Fruit fly (Drosophila melanogaster) whole organism, embryonic: ENCODE results near the gene mRpL12.
A peak's percentile ranks its signal among the peaks of the same experiment; 100 is the strongest.

Source experiments
- Ada2b ChIP-seq: fragments of 200-800 bp; sonication (Bioruptor generic); IDR thresholded peaks from 2 replicates; pipeline ENCODE4 v1.3.6; 2022; ENCODE audit warnings: missing biosample characterization, missing genetic modification characterization
- Awh ChIP-seq: fragments of 200-800 bp; sonication (Bioruptor generic); IDR thresholded peaks from 2 replicates; pipeline ENCODE4, ENCODE4 v1.3.6; 2022; ENCODE audit warnings: missing biosample characterization, missing genetic modification characterization
- Bgb ChIP-seq: fragments of 200-800 bp; sonication (Bioruptor generic); IDR thresholded peaks from 2 replicates; pipeline ENCODE4 v1.3.6; 2022; ENCODE audit warnings: missing biosample characterization, missing genetic modification characterization; ENCODE audit not compliant: partially characterized antibody
- CG10147 ChIP-seq: fragments of 200-800 bp; sonication (Bioruptor generic); optimal IDR thresholded peaks from 2 replicates; lab custom pipeline; 2019; ENCODE audit warnings: missing biosample characterization, mild to moderate bottlenecking, missing genetic modification characterization, moderate library complexity
- CG10321 ChIP-seq: fragments of 200-800 bp; sonication (Bioruptor generic); IDR thresholded peaks from 2 replicates; pipeline ENCODE4 v1.3.6; 2022; ENCODE audit warnings: missing biosample characterization, missing genetic modification characterization
- CG10431 ChIP-seq: fragments of 200-800 bp; sonication (Bioruptor generic); optimal IDR thresholded peaks from 3 replicates; lab custom pipeline; 2018; ENCODE audit warnings: missing biosample characterization, mild to moderate bottlenecking, missing genetic modification characterization
- CG12071 ChIP-seq: fragments of 200-800 bp; sonication (Bioruptor generic); optimal IDR thresholded peaks from 3 replicates; lab custom pipeline; 2018; ENCODE audit warnings: missing biosample characterization, mild to moderate bottlenecking, missing genetic modification characterization
- CG15696 ChIP-seq: fragments of 200-800 bp; sonication (Bioruptor generic); optimal IDR thresholded peaks from 2 replicates; lab custom pipeline; 2019; ENCODE audit warnings: missing biosample characterization, mild to moderate bottlenecking, missing genetic modification characterization, moderate library complexity
- CG18262 ChIP-seq: fragments of 200-800 bp; optimal IDR thresholded peaks from 3 replicates; lab custom pipeline; 2019; ENCODE audit warnings: missing biosample characterization, mild to moderate bottlenecking, missing genetic modification characterization, moderate library complexity
- CG18476 ChIP-seq: fragments of 200-800 bp; sonication (Bioruptor generic); optimal IDR thresholded peaks from 2 replicates; lab custom pipeline; 2016; ENCODE audit warnings: missing biosample characterization, mild to moderate bottlenecking, missing genetic modification characterization
- CG32767 ChIP-seq: fragments of 200-800 bp; sonication (Bioruptor generic); IDR thresholded peaks from 2 replicates; pipeline ENCODE4 v1.3.6; 2022; ENCODE audit warnings: missing biosample characterization, missing genetic modification characterization
- CG6854 ChIP-seq: fragments of 200-800 bp; sonication (Bioruptor generic); optimal IDR thresholded peaks from 3 replicates; lab custom pipeline; 2017; ENCODE audit warnings: missing biosample characterization, mild to moderate bottlenecking, missing genetic modification characterization
- CG7556 ChIP-seq: fragments of 200-800 bp; sonication (Bioruptor generic); optimal IDR thresholded peaks from 2 replicates; lab custom pipeline; 2017; ENCODE audit warnings: missing biosample characterization, mild to moderate bottlenecking, missing genetic modification characterization
- CG8388 ChIP-seq: fragments of 200-800 bp; sonication (Bioruptor generic); optimal IDR thresholded peaks from 2 replicates; lab custom pipeline; 2019; ENCODE audit warnings: missing biosample characterization, mild to moderate bottlenecking, missing genetic modification characterization, moderate library complexity
- CG8924 ChIP-seq: fragments of 200-800 bp; optimal IDR thresholded peaks from 3 replicates; lab custom pipeline; 2019; ENCODE audit warnings: missing biosample characterization, mild to moderate bottlenecking, missing genetic modification characterization, moderate library complexity
- CG9797 ChIP-seq: fragments of 200-800 bp; sonication (Bioruptor generic); optimal IDR thresholded peaks from 3 replicates; lab custom pipeline; 2018; ENCODE audit warnings: missing biosample characterization, mild to moderate bottlenecking, missing genetic modification characterization
- CTCF ChIP-seq: fragments of 200-800 bp; sonication (Bioruptor generic); optimal IDR thresholded peaks from 2 replicates; lab custom pipeline; 2017; ENCODE audit warnings: missing biosample characterization, mild to moderate bottlenecking, missing genetic modification characterization, moderate library complexity
- Camta ChIP-seq: fragments of 200-800 bp; sonication (Bioruptor generic); optimal IDR thresholded peaks from 2 replicates; lab custom pipeline; 2016; ENCODE audit warnings: missing biosample characterization, missing genetic modification characterization
- CkIIα-i1 ChIP-seq: fragments of 200-800 bp; sonication (Bioruptor generic); IDR thresholded peaks from 2 replicates; pipeline ENCODE4 v1.3.6; 2022; ENCODE audit warnings: missing biosample characterization, missing genetic modification characterization
- D ChIP-seq, 2 experiments: fragments of 200-800 bp in 1 of 2; fragments of >200 bp in 1 of 2; sonication (Bioruptor generic) in 1 of 2; optimal IDR thresholded peaks; 2 replicates in 1 of 2; 3 replicates in 1 of 2; lab custom pipeline; 2017; ENCODE audit warnings: mild to moderate bottlenecking in 1 of 2, missing biosample characterization in 1 of 2, missing genetic modification characterization in 1 of 2, missing genetic modification reagents in 1 of 2
- Dfd ChIP-seq, 2 experiments: fragments of >200 bp; optimal IDR thresholded peaks; 2 replicates each; lab custom pipeline; 2017; ENCODE audit warnings: missing biosample characterization in 2 of 2, missing genetic modification characterization in 2 of 2
- Dp ChIP-seq: fragments of 200-800 bp; sonication (Bioruptor generic); optimal IDR thresholded peaks from 2 replicates; lab custom pipeline; 2018; ENCODE audit warnings: missing biosample characterization, mild to moderate bottlenecking, missing genetic modification characterization, moderate library complexity
- Fer1 ChIP-seq: fragments of 200-800 bp; sonication (Bioruptor generic); optimal IDR thresholded peaks from 2 replicates; lab custom pipeline; 2017; ENCODE audit warnings: missing biosample characterization, mild to moderate bottlenecking, missing genetic modification characterization
- H2.0 ChIP-seq: fragments of 200-800 bp; sonication (Bioruptor generic); IDR thresholded peaks from 2 replicates; pipeline ENCODE4 v1.3.6; 2022; ENCODE audit warnings: missing biosample characterization, missing genetic modification characterization
- Hand ChIP-seq: fragments of 200-800 bp; sonication (Bioruptor generic); optimal IDR thresholded peaks from 2 replicates; lab custom pipeline; 2017; ENCODE audit warnings: mild to moderate bottlenecking, missing biosample characterization, missing genetic modification reagents, missing genetic modification characterization
- Max ChIP-seq: fragments of 200-800 bp; sonication (Bioruptor generic); optimal IDR thresholded peaks from 2 replicates; lab custom pipeline; 2016; ENCODE audit warnings: missing biosample characterization, mild to moderate bottlenecking, missing genetic modification characterization
- Nf-YA ChIP-seq: fragments of 200-800 bp; sonication (Bioruptor generic); IDR thresholded peaks from 2 replicates; pipeline ENCODE4 v1.3.6; 2022; ENCODE audit warnings: missing biosample characterization, missing genetic modification characterization
- Poxn ChIP-seq: fragments of 200-800 bp; sonication (Bioruptor generic); IDR thresholded peaks from 2 replicates; pipeline ENCODE4 v1.3.6; 2022; ENCODE audit warnings: missing biosample characterization, missing genetic modification characterization
- Ptx1 ChIP-seq: fragments of 200-800 bp; sonication (Bioruptor generic); IDR thresholded peaks from 2 replicates; pipeline ENCODE4 v1.3.6; 2022; ENCODE audit warnings: missing biosample characterization, missing genetic modification characterization
- ab ChIP-seq: fragments of 200-800 bp; sonication (Bioruptor generic); optimal IDR thresholded peaks from 2 replicates; lab custom pipeline; 2016; ENCODE audit warnings: missing biosample characterization, missing genetic modification characterization
- chm ChIP-seq: fragments of 200-800 bp; sonication (Bioruptor generic); IDR thresholded peaks from 2 replicates; pipeline ENCODE4 v1.3.6; 2022; ENCODE audit warnings: missing biosample characterization, missing genetic modification characterization
- crp ChIP-seq, 2 experiments: fragments of 200-800 bp; sonication (Bioruptor generic); optimal IDR thresholded peaks; 2 replicates in 1 of 2; 3 replicates in 1 of 2; lab custom pipeline; 2017; ENCODE audit warnings: missing biosample characterization in 2 of 2, missing genetic modification characterization in 2 of 2, mild to moderate bottlenecking in 1 of 2, moderate library complexity in 1 of 2
- fd64A ChIP-seq: fragments of 200-800 bp; sonication (Bioruptor generic); optimal IDR thresholded peaks from 3 replicates; lab custom pipeline; 2018; ENCODE audit warnings: missing biosample characterization, mild to moderate bottlenecking, missing genetic modification characterization
- fu2 ChIP-seq: fragments of 200-800 bp; sonication (Bioruptor generic); optimal IDR thresholded peaks from 2 replicates; lab custom pipeline; 2016; ENCODE audit warnings: missing biosample characterization, missing genetic modification characterization
- gce ChIP-seq: fragments of 200-800 bp; sonication (Bioruptor generic); IDR thresholded peaks from 3 replicates; pipeline ENCODE4 v1.3.6; 2022; ENCODE audit warnings: missing biosample characterization, missing genetic modification characterization
- ham ChIP-seq: fragments of 200-800 bp; sonication (Bioruptor generic); IDR thresholded peaks from 2 replicates; pipeline ENCODE4 v1.3.6; 2022; ENCODE audit warnings: missing biosample characterization, missing genetic modification characterization
- kni ChIP-seq: fragments of 200-800 bp; sonication (Bioruptor generic); optimal IDR thresholded peaks from 3 replicates; lab custom pipeline; 2017; ENCODE audit warnings: mild to moderate bottlenecking, missing biosample characterization, missing genetic modification reagents, missing genetic modification characterization
- nau ChIP-seq: fragments of 200-800 bp; sonication (Bioruptor generic); optimal IDR thresholded peaks from 3 replicates; lab custom pipeline; 2017; ENCODE audit warnings: missing biosample characterization, mild to moderate bottlenecking, missing genetic modification characterization, missing genetic modification reagents
- odd ChIP-seq: fragments of 200-800 bp; sonication (Bioruptor generic); optimal IDR thresholded peaks from 2 replicates; lab custom pipeline; 2017; ENCODE audit warnings: missing biosample characterization, mild to moderate bottlenecking, missing genetic modification characterization
- pb ChIP-seq: fragments of 200-800 bp; sonication (Bioruptor generic); optimal IDR thresholded peaks from 3 replicates; lab custom pipeline; 2016; ENCODE audit warnings: missing biosample characterization, missing genetic modification characterization
- prd ChIP-seq, 3 experiments: fragments of >200 bp in 2 of 3; fragments of 200-800 bp in 1 of 3; sonication (Bioruptor generic) in 1 of 3; optimal IDR thresholded peaks in 2 of 3; IDR thresholded peaks in 1 of 3; 2 replicates in 2 of 3; 3 replicates in 1 of 3; pipeline versions ENCODE4 v1.3.6 to Lab custom; 2017 to 2022; ENCODE audit warnings: missing biosample characterization in 1 of 3, missing genetic modification characterization in 1 of 3
- pros ChIP-seq: fragments of 200-800 bp; sonication (Bioruptor generic); optimal IDR thresholded peaks from 3 replicates; lab custom pipeline; 2019; ENCODE audit warnings: missing biosample characterization, mild to moderate bottlenecking, missing genetic modification characterization, moderate library complexity
- pzg ChIP-seq: fragments of 200-800 bp; sonication (Bioruptor generic); optimal IDR thresholded peaks from 3 replicates; lab custom pipeline; 2018; ENCODE audit warnings: missing biosample characterization, mild to moderate bottlenecking, missing genetic modification characterization, moderate library complexity
- sd ChIP-seq: fragments of 200-800 bp; sonication (Bioruptor generic); optimal IDR thresholded peaks from 3 replicates; lab custom pipeline; 2018; ENCODE audit warnings: missing biosample characterization, mild to moderate bottlenecking, missing genetic modification characterization, moderate library complexity
- stc ChIP-seq: fragments of 200-800 bp; sonication (Bioruptor generic); IDR thresholded peaks from 2 replicates; pipeline ENCODE4 v1.3.6; 2022; ENCODE audit warnings: missing biosample characterization, missing genetic modification characterization
- vvl ChIP-seq: fragments of 200-800 bp; sonication (Bioruptor generic); IDR thresholded peaks from 2 replicates; pipeline ENCODE4 v1.3.6; 2022; ENCODE audit warnings: missing biosample characterization, missing genetic modification characterization
- wor ChIP-seq: fragments of 200-800 bp; sonication (Bioruptor generic); IDR thresholded peaks from 2 replicates; pipeline ENCODE4 v1.3.6; 2022; ENCODE audit warnings: missing biosample characterization, missing genetic modification characterization
- zfh2 ChIP-seq: fragments of 200-800 bp; sonication (Bioruptor generic); optimal IDR thresholded peaks from 2 replicates; lab custom pipeline; 2016; ENCODE audit warnings: missing biosample characterization, missing genetic modification characterization

Gene mRpL12

dm6 chr3L:8974478-8975477 lies 18.2 kb downstream of the mRpL12 start, which contains the start of the genes pix and Srp68 (continued):
- TF ChIP-seq sd (tag; lab: Kevin White, UChicago) (no peak), H2.0 (GFP tag; lab: Robert Waterston, UW) (no peak), CG10431 (GFP tag; lab: Kevin White, UChicago) (peak; percentile 43), Nf-YA (GFP tag; lab: Robert Waterston, UW) (no peak), gce (GFP tag; lab: Robert Waterston, UW) (no peak), CTCF (GFP tag; lab: Kevin White, UChicago) (no peak), Ada2b (GFP tag; lab: Robert Waterston, UW) (no peak), Hand (GFP tag; lab: Kevin White, UChicago) (no peak), Max (GFP tag; lab: Kevin White, UChicago) (peak; percentile 70), stc (GFP tag; lab: Robert Waterston, UW) (no peak), CG18476 (peak; percentile 40), CG18262 (tag; lab: Kevin White, UChicago) (peak; percentile 79), fu2 (GFP tag; lab: Kevin White, UChicago) (peak; percentile 36), Poxn (GFP tag; lab: Robert Waterston, UW) (no peak), ab (no peak), Ptx1 (peak; percentile 65), CkIIα-i1 (GFP tag; lab: Robert Waterston, UW) (no peak), Dp (GFP tag; lab: Kevin White, UChicago) (peak; percentile 23), CG9797 (GFP tag; lab: Kevin White, UChicago) (peak; percentile 30), CG10147 (GFP tag; lab: Kevin White, UChicago) (peak; percentile 63), odd (GFP tag; lab: Kevin White, UChicago) (no peak), ham (GFP tag; lab: Robert Waterston, UW) (no peak), CG8388 (GFP tag; lab: Kevin White, UChicago) (no peak), CG6854 (GFP tag; lab: Kevin White, UChicago) (no peak), pzg (GFP tag; lab: Kevin White, UChicago) (peak; percentile 45), CG32767 (no peak), D (optimal IDR thresholded peaks at IDR 0.05; lab: Kevin White, UChicago) (no peak), D (GFP tag; optimal IDR thresholded peaks at IDR 0.05; lab: Kevin White, UChicago) (peak; percentile 24), kni (GFP tag; lab: Kevin White, UChicago) (no peak), prd (optimal IDR thresholded peaks at IDR 0.05; lab: Kevin White, UChicago) (no peak), prd (GFP tag; IDR thresholded peaks at IDR 0.05; lab: Robert Waterston, UW) (peak; percentile 49), Fer1 (peak; percentile 44), Bgb (GFP tag; lab: Robert Waterston, UW) (peak; percentile 47; the same call in 1 of the 2 replicates), pb (no peak), CG12071 (GFP tag; lab: Kevin White, UChicago) (no peak), fd64A (GFP tag; lab: Kevin White, UChicago) (no peak), wor (GFP tag; lab: Robert Waterston, UW) (no peak), chm (no peak), crp (GFP tag; optimal IDR thresholded peaks at IDR 0.05; lab: Kevin White, UChicago) (peak in 1 of 2 experiments; percentile 36), Awh (GFP tag; lab: Robert Waterston, UW) (no peak), zfh2 (GFP tag; lab: Kevin White, UChicago) (peak; percentile 55), CG8924 (tag; lab: Kevin White, UChicago) (peak; percentile 75), nau (no peak), CG10321 (no peak), vvl (GFP tag; lab: Robert Waterston, UW) (no peak), CG7556 (peak; percentile 45), CG15696 (tag; lab: Kevin White, UChicago) (peak; percentile 66), Camta (GFP tag; lab: Kevin White, UChicago) (no peak), pros (GFP tag; lab: Kevin White, UChicago) (no peak), Dfd (GFP tag; optimal IDR thresholded peaks at IDR 0.05; lab: Kevin White, UChicago) (no peak)
